Worm (Caenorhabditis elegans) whole organism, L4 larva: ENCODE measurements around the gene Y22D7AR.14.

Source experiments
- ceh-44 ChIP-seq: fragments of 200-800 bp; sonication (Bioruptor generic); IDR thresholded peaks from 2 replicates; pipeline ENCODE4 v1.3.6; 2022; ENCODE audit warnings: missing genetic modification reagents, missing genetic modification characterization, missing compliant biosample characterization
- dve-1 ChIP-seq: sonication (generic microtip); optimal IDR thresholded peaks from 2 replicates; lab custom pipeline; 2017; ENCODE audit warnings: antibody characterized with exemption, mild to moderate bottlenecking, missing genetic modification characterization, missing compliant biosample characterization; ENCODE audit not compliant: insufficient read depth
- fkh-10 ChIP-seq: fragments of 150-350 bp; optimal IDR thresholded peaks from 2 replicates; lab custom pipeline; 2014; ENCODE audit warnings: missing biosample characterization, missing genetic modification reagents, missing genetic modification characterization
- mdl-1 ChIP-seq, 2 experiments: fragments of 150-350 bp in 1 of 2; sonication (generic microtip) in 1 of 2; optimal IDR thresholded peaks; 2 replicates each; lab custom pipeline; 2014 to 2017; ENCODE audit warnings: missing biosample characterization in 2 of 2, missing genetic modification characterization in 2 of 2
- nhr-11 ChIP-seq: fragments of 150-350 bp; optimal IDR thresholded peaks from 2 replicates; lab custom pipeline; 2014; ENCODE audit warnings: missing biosample characterization, missing genetic modification characterization
- nhr-28 ChIP-seq: fragments of 150-350 bp; optimal IDR thresholded peaks from 2 replicates; lab custom pipeline; 2014; ENCODE audit warnings: missing biosample characterization, missing genetic modification characterization
- pqm-1 ChIP-seq: sonication (generic microtip); optimal IDR thresholded peaks from 2 replicates; lab custom pipeline; 2017; ENCODE audit warnings: missing biosample characterization, missing genetic modification characterization
- snpc-4 ChIP-seq: fragments of 150-350 bp; optimal IDR thresholded peaks from 2 replicates; lab custom pipeline; 2014; ENCODE audit warnings: missing biosample characterization, missing genetic modification characterization
- ztf-11 ChIP-seq: fragments of 150-350 bp; optimal IDR thresholded peaks from 2 replicates; lab custom pipeline; 2014; ENCODE audit warnings: missing biosample characterization, missing genetic modification characterization

DNA sequence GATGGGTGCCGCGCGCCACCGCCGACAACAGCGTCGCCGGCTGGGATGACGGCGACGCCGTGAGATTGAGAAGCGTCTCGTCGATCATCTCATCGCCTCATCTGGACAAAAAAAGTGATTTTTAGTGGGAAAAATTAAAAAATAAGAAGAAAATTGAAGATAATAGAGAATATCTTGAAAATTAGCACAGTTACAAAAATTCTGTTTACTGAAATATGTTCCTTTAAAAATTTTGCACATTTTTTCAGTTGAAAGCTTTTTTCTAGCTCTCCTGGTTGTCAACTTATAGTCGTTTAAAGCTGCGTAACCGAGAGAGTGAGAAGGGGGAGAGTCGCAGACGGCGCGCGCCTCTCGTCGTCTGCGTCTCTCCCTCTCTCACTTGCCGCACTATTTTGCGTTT lies 43.2 kb upstream of the Y22D7AR.14 start, which contains the start of gene ser-4:
- TF ChIP-seq pqm-1 (tag; lab: Kevin White, UChicago), result no peak
- no peak for TF ChIP-seq nhr-11
- no peak for TF ChIP-seq ztf-11 (tag; lab: Kevin White, UChicago)
- no peak for TF ChIP-seq nhr-28 (tag; lab: Kevin White, UChicago)
- no peak for TF ChIP-seq ceh-44 (GFP tag; lab: Robert Waterston, UW)
- no peak for TF ChIP-seq dve-1 (tag; lab: Kevin White, UChicago)
- TF ChIP-seq snpc-4, result no peak
- TF ChIP-seq fkh-10 (GFP tag; lab: Kevin White, UChicago), result no peak
- no peak for TF ChIP-seq mdl-1 (tag; optimal IDR thresholded peaks at IDR 0.05; lab: Kevin White, UChicago)
